Worm (Caenorhabditis elegans) whole organism, L4 larva: ENCODE measurements around the gene C18G1.7.

ENCODE experiments used
- D1046.2 ChIP-seq: fragments of 200-800 bp; sonication (Bioruptor generic); IDR thresholded peaks from 2 replicates; pipeline ENCODE4 v1.3.6; 2022; ENCODE audit warnings: missing genetic modification characterization, missing compliant biosample characterization
- F49E8.2 ChIP-seq: sonication (generic microtip); optimal IDR thresholded peaks from 2 replicates; lab custom pipeline; 2016; ENCODE audit warnings: missing compliant biosample characterization, mild to moderate bottlenecking, missing genetic modification characterization, borderline replicate concordance
- Y75B8A.6 ChIP-seq: fragments of 200-800 bp; sonication (Bioruptor generic); IDR thresholded peaks from 2 replicates; pipeline ENCODE4 v1.3.6; 2022; ENCODE audit warnings: missing genetic modification reagents, missing genetic modification characterization, missing compliant biosample characterization
- ceh-32 ChIP-seq: sonication (generic microtip); optimal IDR thresholded peaks from 2 replicates; lab custom pipeline; 2016; ENCODE audit warnings: mild to moderate bottlenecking, missing genetic modification characterization, missing compliant biosample characterization; ENCODE audit not compliant: poor library complexity
- ceh-44 ChIP-seq: fragments of 200-800 bp; sonication (Bioruptor generic); IDR thresholded peaks from 2 replicates; pipeline ENCODE4 v1.3.6; 2022; ENCODE audit warnings: missing genetic modification reagents, missing genetic modification characterization, missing compliant biosample characterization
- ceh-62 ChIP-seq: sonication (generic microtip); optimal IDR thresholded peaks from 2 replicates; lab custom pipeline; 2017; ENCODE audit warnings: missing biosample characterization, missing genetic modification characterization
- ceh-82 ChIP-seq: sonication (generic microtip); optimal IDR thresholded peaks from 2 replicates; lab custom pipeline; 2017; ENCODE audit warnings: missing biosample characterization, missing genetic modification characterization
- daf-16 ChIP-seq, 3 experiments: sonication (generic microtip); optimal IDR thresholded peaks; 2 replicates each; lab custom pipeline; 2016 to 2017; ENCODE audit warnings: missing genetic modification characterization in 3 of 3, missing genetic modification reagents in 3 of 3, mild to moderate bottlenecking in 2 of 3, missing compliant biosample characterization in 2 of 3, missing biosample characterization in 1 of 3, moderate library complexity in 1 of 3
- dmd-8 ChIP-seq: fragments of 200-800 bp; sonication (Bioruptor generic); IDR thresholded peaks from 2 replicates; pipeline ENCODE4 v1.3.6; 2022; ENCODE audit warnings: missing genetic modification characterization, missing compliant biosample characterization
- egl-43 ChIP-seq: fragments of 200-800 bp; sonication (Bioruptor generic); IDR thresholded peaks from 2 replicates; pipeline ENCODE4 v1.3.6; 2022; ENCODE audit warnings: missing genetic modification reagents, missing genetic modification characterization, missing compliant biosample characterization
- fkh-10 ChIP-seq: fragments of 150-350 bp; optimal IDR thresholded peaks from 2 replicates; lab custom pipeline; 2014; ENCODE audit warnings: missing biosample characterization, missing genetic modification reagents, missing genetic modification characterization
- hlh-11 ChIP-seq: fragments of 200-800 bp; sonication (Bioruptor generic); optimal IDR thresholded peaks from 2 replicates; lab custom pipeline; 2018; ENCODE audit warnings: mild to moderate bottlenecking, missing genetic modification characterization, missing compliant biosample characterization
- jun-1 ChIP-seq: fragments of 150-350 bp; optimal IDR thresholded peaks from 2 replicates; lab custom pipeline; 2014; ENCODE audit warnings: missing biosample characterization, missing genetic modification reagents, missing genetic modification characterization
- lim-7 ChIP-seq: fragments of 200-800 bp; sonication (Bioruptor generic); IDR thresholded peaks from 2 replicates; pipeline ENCODE4 v1.3.6; 2022; ENCODE audit warnings: missing genetic modification characterization, missing compliant biosample characterization
- lin-38 ChIP-seq: fragments of 200-800 bp; sonication (Bioruptor generic); IDR thresholded peaks from 2 replicates; pipeline ENCODE4 v1.3.6; 2022; ENCODE audit warnings: missing genetic modification reagents, missing genetic modification characterization, missing compliant biosample characterization
- madf-9 ChIP-seq: fragments of 200-800 bp; sonication (Bioruptor generic); conservative IDR thresholded peaks from 2 replicates; pipeline ENCODE4 v1.3.6; 2022; ENCODE audit warnings: missing genetic modification reagents, missing genetic modification characterization, missing compliant biosample characterization
- mdt-29 ChIP-seq: fragments of 200-800 bp; sonication (Bioruptor generic); IDR thresholded peaks from 2 replicates; pipeline ENCODE4 v1.3.6; 2022; ENCODE audit warnings: missing genetic modification reagents, missing genetic modification characterization, missing compliant biosample characterization
- mep-1 ChIP-seq: fragments of 150-350 bp; sonication (generic microtip); optimal IDR thresholded peaks from 3 replicates; lab custom pipeline; 2014; ENCODE audit warnings: missing biosample characterization, missing genetic modification characterization
- nhr-102 ChIP-seq: sonication (generic microtip); optimal IDR thresholded peaks from 2 replicates; lab custom pipeline; 2016; ENCODE audit warnings: mild to moderate bottlenecking, missing genetic modification characterization, moderate library complexity, missing compliant biosample characterization
- nhr-25 ChIP-seq: sonication (generic microtip); optimal IDR thresholded peaks from 2 replicates; lab custom pipeline; 2017; ENCODE audit warnings: missing genetic modification characterization, mild to moderate bottlenecking, missing compliant biosample characterization, antibody characterized with exemption, moderate library complexity, borderline replicate concordance; ENCODE audit not compliant: insufficient read depth
- nhr-42 ChIP-seq: fragments of 200-800 bp; sonication (Bioruptor generic); IDR thresholded peaks from 2 replicates; pipeline ENCODE4 v1.3.6; 2022; ENCODE audit warnings: missing genetic modification characterization, missing compliant biosample characterization
- nhr-48 ChIP-seq: sonication (generic microtip); optimal IDR thresholded peaks from 2 replicates; lab custom pipeline; 2016; ENCODE audit warnings: mild to moderate bottlenecking, missing genetic modification characterization, missing compliant biosample characterization
- nhr-76 ChIP-seq: fragments of 150-350 bp; optimal IDR thresholded peaks from 2 replicates; lab custom pipeline; 2014; ENCODE audit warnings: missing biosample characterization, missing genetic modification characterization
- pha-4 ChIP-seq, 2 experiments: fragments of 150-350 bp in 1 of 2; fragments of 200-800 bp in 1 of 2; sonication (Bioruptor generic) in 1 of 2; IDR thresholded peaks in 1 of 2; optimal IDR thresholded peaks in 1 of 2; 2 replicates each; pipeline versions ENCODE4 v1.3.6 to Lab custom; 2014 to 2022; ENCODE audit warnings: missing genetic modification characterization in 2 of 2, missing genetic modification reagents in 2 of 2, missing biosample characterization in 1 of 2, missing compliant biosample characterization in 1 of 2
- set-16 ChIP-seq: fragments of 200-800 bp; sonication (Bioruptor generic); IDR thresholded peaks from 2 replicates; pipeline ENCODE4 v1.3.6; 2022; ENCODE audit warnings: missing genetic modification reagents, missing genetic modification characterization, missing compliant biosample characterization
- skn-1 ChIP-seq: fragments of 150-350 bp; optimal IDR thresholded peaks from 2 replicates; lab custom pipeline; 2014; ENCODE audit warnings: missing biosample characterization, missing genetic modification characterization
- spr-3 ChIP-seq: fragments of 200-800 bp; sonication (Bioruptor generic); optimal IDR thresholded peaks from 2 replicates; lab custom pipeline; 2018; ENCODE audit warnings: mild to moderate bottlenecking, missing genetic modification characterization, missing compliant biosample characterization
- unc-130 ChIP-seq: sonication (generic microtip); optimal IDR thresholded peaks from 2 replicates; lab custom pipeline; 2016; ENCODE audit warnings: missing genetic modification reagents, missing genetic modification characterization, missing compliant biosample characterization
- unc-62 ChIP-seq, 3 experiments: fragments of 150-350 bp in 1 of 3; sonication (generic microtip); optimal IDR thresholded peaks in 2 of 3; peaks in 1 of 3; 1 replicate in 1 of 3; 2 replicates in 2 of 3; lab custom pipeline; 2014 to 2017; ENCODE audit warnings: missing biosample characterization in 3 of 3, missing genetic modification characterization in 3 of 3, missing genetic modification reagents in 3 of 3, missing genotype in 1 of 3
- vab-7 ChIP-seq: fragments of 200-800 bp; sonication (Bioruptor generic); IDR thresholded peaks from 2 replicates; pipeline ENCODE4 v1.3.6; 2022; ENCODE audit warnings: missing genetic modification reagents, missing genetic modification characterization, missing compliant biosample characterization

The C18G1.7 gene

DNA sequence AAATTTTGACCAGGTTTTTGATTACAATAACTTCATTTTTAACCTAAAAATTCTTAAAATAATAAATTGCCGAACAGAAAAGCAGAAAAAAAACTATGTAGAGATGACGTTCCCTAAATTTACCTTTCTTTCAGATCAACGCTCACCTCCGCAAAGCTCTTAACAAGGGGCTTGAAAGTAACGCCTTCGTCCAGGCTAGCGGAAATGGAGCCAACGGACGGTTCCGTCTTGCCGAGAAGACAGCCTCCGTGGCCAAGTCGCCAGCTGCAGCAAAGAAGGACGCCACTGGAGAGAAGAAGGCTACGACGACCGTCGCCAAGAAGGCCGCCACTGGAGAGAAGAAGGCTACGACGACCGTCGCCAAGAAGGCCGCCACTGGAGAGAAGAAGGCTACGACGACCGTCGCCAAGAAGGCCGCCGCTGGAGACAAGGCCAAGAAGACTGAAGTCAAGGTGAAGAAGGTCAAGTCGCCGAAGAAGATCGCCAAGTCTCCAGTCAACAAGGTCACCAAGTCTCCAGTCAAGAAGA is 9.4 kb downstream of the C18G1.7 start:
- TF ChIP-seq mep-1 (tag; lab: Kevin White, UChicago): no peak
- TF ChIP-seq nhr-48 (tag; lab: Kevin White, UChicago): no peak
- no peak for TF ChIP-seq ceh-62 (tag; lab: Kevin White, UChicago)
- TF ChIP-seq fkh-10 (GFP tag; lab: Kevin White, UChicago): no peak
- TF ChIP-seq skn-1: no peak
- no peak for TF ChIP-seq ceh-32
- TF ChIP-seq hlh-11 (tag; lab: Kevin White, UChicago): no peak
- TF ChIP-seq egl-43 (GFP tag; lab: Robert Waterston, UW): peak; percentile 8; the same call in 1 of the 2 replicates
- TF ChIP-seq nhr-76: no peak
- TF ChIP-seq spr-3 (GFP tag; lab: Kevin White, UChicago): no peak
- no peak for TF ChIP-seq ceh-82 (tag; lab: Kevin White, UChicago)
- TF ChIP-seq nhr-42 (GFP tag; lab: Robert Waterston, UW): no peak
- 0 out of 2 replicates have a peak, but pooled peaks have one; percentile 10 for TF ChIP-seq lin-38
- peak; percentile 16; the same call in 1 of the 2 replicates for TF ChIP-seq pha-4 (GFP tag; IDR thresholded peaks at IDR 0.05; lab: Robert Waterston, UW)
- TF ChIP-seq pha-4 (tag; optimal IDR thresholded peaks at IDR 0.05; lab: Kevin White, UChicago): no peak
- no peak for TF ChIP-seq jun-1 (tag; lab: Kevin White, UChicago)
- TF ChIP-seq set-16: peak; percentile 91

DNA sequence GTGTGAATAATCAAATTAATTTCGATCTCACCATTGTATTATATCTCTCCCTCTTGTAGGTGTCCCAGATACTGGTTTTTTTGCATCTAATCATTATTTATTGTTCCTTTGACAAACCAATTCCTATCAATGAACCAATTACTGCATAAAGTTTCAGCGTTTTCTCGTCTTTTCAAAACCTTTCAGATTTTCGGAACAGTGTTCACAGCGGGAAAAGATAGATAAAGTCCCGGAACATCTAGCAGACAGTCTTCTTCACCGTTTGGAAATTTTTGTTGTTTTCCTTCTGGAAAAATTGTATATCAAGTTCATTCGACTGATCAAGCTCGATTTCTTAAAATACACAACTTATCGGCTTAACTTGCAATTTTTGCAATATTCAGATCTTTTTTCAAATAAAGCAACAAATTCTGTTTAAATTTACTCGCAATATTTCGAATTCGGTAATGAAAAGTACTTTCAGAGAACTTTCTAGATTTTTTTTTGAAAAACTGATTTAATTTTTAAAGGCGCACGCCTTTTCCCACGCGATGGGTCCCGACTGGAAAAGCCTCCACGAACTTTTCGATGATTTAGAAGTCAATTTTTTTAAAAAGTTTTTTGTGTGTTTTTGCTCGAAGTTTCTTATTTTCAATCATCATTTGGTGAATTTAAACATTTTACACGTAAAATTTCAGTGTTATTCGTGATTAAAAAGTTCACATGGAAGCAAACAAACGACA is 10.1 kb downstream of the C18G1.7 start, which contains the start of gene pgl-3:
Gene pgl-3 (plus strand): TSS at position 672 of the 722 bp plus-strand sequence.
- TF ChIP-seq ceh-32: no peak
- TF ChIP-seq unc-130 (GFP tag; lab: Kevin White, UChicago): peak; percentile 6
- TF ChIP-seq lim-7 (GFP tag; lab: Robert Waterston, UW): no peak
- peak; percentile 67 for TF ChIP-seq F49E8.2 (tag; lab: Kevin White, UChicago)
- TF ChIP-seq ceh-44 (GFP tag; lab: Robert Waterston, UW): no peak
- no peak for TF ChIP-seq mdt-29
- no peak for TF ChIP-seq daf-16 (GFP tag; optimal IDR thresholded peaks at IDR 0.05; lab: Kevin White, UChicago)
- TF ChIP-seq daf-16 (tag; optimal IDR thresholded peaks at IDR 0.05; lab: Kevin White, UChicago): no peak
- TF ChIP-seq dmd-8 (GFP tag; lab: Robert Waterston, UW): 0 out of 2 replicates have a peak, but pooled peaks have one; percentile 48

DNA sequence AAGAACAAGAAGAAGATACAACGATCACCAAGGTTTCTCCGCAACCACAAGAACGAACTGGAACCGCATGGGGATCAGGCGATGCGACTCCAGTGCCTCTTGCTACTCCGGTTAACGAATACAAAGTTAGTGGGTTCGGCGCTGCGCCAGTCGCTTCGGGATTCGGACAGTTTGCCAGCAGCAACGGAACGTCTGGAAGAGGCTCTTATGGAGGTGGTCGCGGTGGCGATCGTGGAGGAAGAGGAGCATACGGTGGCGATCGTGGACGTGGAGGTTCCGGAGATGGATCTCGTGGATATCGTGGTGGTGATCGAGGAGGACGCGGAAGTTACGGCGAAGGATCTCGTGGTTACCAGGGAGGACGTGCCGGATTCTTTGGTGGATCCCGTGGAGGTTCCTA is 12.7 kb downstream of the C18G1.7 start:
- TF ChIP-seq set-16 (peak; percentile 86), spr-3 (GFP tag; lab: Kevin White, UChicago) (no peak), vab-7 (GFP tag; lab: Robert Waterston, UW) (no peak), dmd-8 (GFP tag; lab: Robert Waterston, UW) (peak; percentile 51; the same call in 1 of the 2 replicates)

DNA sequence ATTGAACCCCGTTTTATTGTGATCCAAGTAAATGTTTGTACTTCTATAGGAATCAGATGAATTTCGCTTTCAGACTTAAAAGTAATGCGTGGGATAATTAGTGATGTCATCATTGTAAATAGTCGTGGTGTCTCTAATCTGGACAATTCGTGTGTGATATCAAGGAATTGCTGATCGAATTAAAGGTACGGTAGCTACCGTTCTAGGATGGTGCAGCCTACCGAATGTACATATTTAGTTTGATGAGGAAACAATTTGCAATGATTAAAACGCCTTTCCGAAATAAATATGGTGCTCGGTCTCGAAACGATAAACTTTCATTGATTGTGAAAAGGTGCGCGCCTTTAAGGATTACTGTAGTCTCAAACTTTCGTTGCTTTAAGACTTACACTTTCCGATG is 13.2 kb downstream of the C18G1.7 start:
- TF ChIP-seq D1046.2 (GFP tag; lab: Robert Waterston, UW) (no peak), unc-62 (GFP tag; optimal IDR thresholded peaks at IDR 0.05 in 1 of 2; lab: Kevin White, UChicago) (no peak), unc-62 (tag; optimal IDR thresholded peaks at IDR 0.05; lab: Kevin White, UChicago) (no peak), nhr-25 (tag; lab: Kevin White, UChicago) (no peak), lin-38 (peak; percentile 49; the same call in 1 of the 2 replicates), nhr-102 (tag; lab: Kevin White, UChicago) (no peak), madf-9 (GFP tag; lab: Robert Waterston, UW) (no peak), Y75B8A.6 (GFP tag; lab: Robert Waterston, UW) (no peak)
